Fruit fly (Drosophila melanogaster): ENCODE measurements around the gene ND-15.

ND-15 gene

DNA sequence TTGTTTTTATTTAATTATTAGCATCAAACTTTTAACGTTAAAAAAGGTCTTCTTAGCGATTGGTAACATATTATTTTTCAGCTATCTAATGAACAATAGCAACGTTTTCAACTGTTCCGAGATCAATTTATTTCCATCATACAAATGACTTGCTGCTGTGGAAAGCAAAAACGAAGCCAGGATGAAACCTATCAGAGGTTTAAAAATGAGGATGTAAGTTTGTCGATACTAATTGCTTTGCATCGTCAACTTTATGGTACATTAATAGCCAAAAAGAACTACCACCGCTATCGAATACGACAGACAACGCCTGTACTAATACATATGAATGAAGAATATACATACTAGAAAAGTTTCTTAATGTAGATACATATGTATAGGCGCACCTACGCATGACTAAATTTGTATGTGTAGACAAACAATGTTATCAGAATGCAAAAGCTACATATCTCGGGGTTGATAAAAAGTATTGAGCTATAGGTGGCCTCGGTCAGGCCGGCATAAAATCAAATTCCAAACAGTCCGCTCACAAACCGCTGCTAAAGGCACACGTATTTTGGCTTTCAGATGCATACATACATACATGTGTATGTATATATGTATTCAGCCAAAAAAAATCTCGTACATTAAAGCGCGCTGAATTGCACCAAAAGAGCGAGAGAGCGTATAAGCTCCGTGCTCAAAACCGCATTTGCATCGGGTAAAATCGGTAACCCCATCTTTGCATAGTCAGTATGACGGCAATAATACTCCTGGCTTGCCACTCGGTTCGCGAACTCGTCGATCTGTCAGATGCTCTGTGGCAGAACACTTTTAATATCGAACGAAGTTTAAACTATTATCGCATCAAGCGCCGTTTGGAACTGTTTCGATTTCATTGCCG lies 42.4 kb upstream of the ND-15 start (continued):
- TF ChIP-seq CG9437 (GFP tag; optimal IDR thresholded peaks at IDR 0.05), result no peak
- no peak for TF ChIP-seq twi (tag; optimal IDR thresholded peaks at IDR 0.05)
- TF ChIP-seq HLH54F (GFP tag; optimal IDR thresholded peaks at IDR 0.05), result no peak
- no peak for TF ChIP-seq pnt (GFP tag; optimal IDR thresholded peaks at IDR 0.05)
- 0 out of 2 replicates have a peak, but pooled peaks have one; percentile 11 for TF ChIP-seq bbx (GFP tag; IDR thresholded peaks at IDR 0.05; ENCODE audit: partially characterized antibody)
- TF ChIP-seq CG15696 (tag; optimal IDR thresholded peaks at IDR 0.05), result no peak
- no peak for TF ChIP-seq lov (optimal IDR thresholded peaks at IDR 0.05)
- no peak for TF ChIP-seq lov (GFP tag; IDR thresholded peaks at IDR 0.05)
- no peak for TF ChIP-seq CG3065 (GFP tag; optimal IDR thresholded peaks at IDR 0.05)
- no peak for TF ChIP-seq Meics (GFP tag; optimal IDR thresholded peaks at IDR 0.05)
- no peak for TF ChIP-seq CG1603 (tag; optimal IDR thresholded peaks at IDR 0.05)
- TF ChIP-seq Ptx1 (GFP tag; IDR thresholded peaks at IDR 0.05), result 0 out of 2 replicates have a peak, but pooled peaks have one; percentile 13
- TF ChIP-seq hth (optimal IDR thresholded peaks at IDR 0.05), result no peak
- TF ChIP-seq p53 (GFP tag; optimal IDR thresholded peaks at IDR 0.05), result no peak
- TF ChIP-seq Deaf1 (tag; optimal IDR thresholded peaks at IDR 0.05), result no peak
- no peak for TF ChIP-seq ato (GFP tag; IDR thresholded peaks at IDR 0.05; ENCODE audit: partially characterized antibody)
- peak; percentile 24; the same call in 1 of the 3 replicates for TF ChIP-seq ci (GFP tag; IDR thresholded peaks at IDR 0.05)
- peak; percentile 24 for TF ChIP-seq sug (tag; optimal IDR thresholded peaks at IDR 0.05)
- peak in 1 of 2 experiments; percentile 88 for TF ChIP-seq Pdp1 (GFP tag; optimal IDR thresholded peaks at IDR 0.05)
- no peak for TF ChIP-seq Hr39 (optimal IDR thresholded peaks at IDR 0.05)
- TF ChIP-seq MESR4 (GFP tag; optimal IDR thresholded peaks at IDR 0.05), result no peak
- TF ChIP-seq Awh (GFP tag; IDR thresholded peaks at IDR 0.05), result no peak
- TF ChIP-seq vvl (GFP tag; IDR thresholded peaks at IDR 0.05), result no peak
- no peak for TF ChIP-seq CG2712 (tag; optimal IDR thresholded peaks at IDR 0.05)
- TF ChIP-seq Bdp1 (GFP tag; optimal IDR thresholded peaks at IDR 0.05), result no peak
- peak; percentile 33 for TF ChIP-seq CG2120 (GFP tag; optimal IDR thresholded peaks at IDR 0.05)
- TF ChIP-seq Opbp (GFP tag; IDR thresholded peaks at IDR 0.05; ENCODE audit: partially characterized antibody), result 0 out of 3 replicates have a peak, but pooled peaks have one; percentile 33
- no peak for TF ChIP-seq CG16863 (GFP tag; optimal IDR thresholded peaks at IDR 0.05)
- no peak for TF ChIP-seq zfh2 (GFP tag; optimal IDR thresholded peaks at IDR 0.05)
- TF ChIP-seq onecut (GFP tag; IDR thresholded peaks at IDR 0.05), result no peak
- peak; percentile 15 for TF ChIP-seq pita (GFP tag; optimal IDR thresholded peaks at IDR 0.05)
- TF ChIP-seq wdn (GFP tag; IDR thresholded peaks at IDR 0.05), result no peak
- TF ChIP-seq unc-4 (GFP tag; IDR thresholded peaks at IDR 0.05; ENCODE audit: partially characterized antibody), result peak; percentile 28; the same call in 1 of the 2 replicates
- TF ChIP-seq slbo (GFP tag; IDR thresholded peaks at IDR 0.05), result no peak
- TF ChIP-seq fd3F (GFP tag; optimal IDR thresholded peaks at IDR 0.05), result peak; percentile 8
- no peak for TF ChIP-seq CG2199 (GFP tag; IDR thresholded peaks at IDR 0.05)
- TF ChIP-seq CG13894 (tag; optimal IDR thresholded peaks at IDR 0.05), result peak; percentile 19
- no peak for TF ChIP-seq CG6689 (GFP tag; IDR thresholded peaks at IDR 0.05)
- peak; percentile 20 for TF ChIP-seq CG11504 (tag; optimal IDR thresholded peaks at IDR 0.05)
- TF ChIP-seq CG13287 (GFP tag; IDR thresholded peaks at IDR 0.05; ENCODE audit: partially characterized antibody), result 0 out of 2 replicates have a peak, but pooled peaks have one; percentile 18
- TF ChIP-seq CG7556 (GFP tag; optimal IDR thresholded peaks at IDR 0.05), result no peak
- no peak for TF ChIP-seq gcm2 (GFP tag; optimal IDR thresholded peaks at IDR 0.05)
- TF ChIP-seq CG10654 (GFP tag; optimal IDR thresholded peaks at IDR 0.05), result no peak
- TF ChIP-seq exex (tag; optimal IDR thresholded peaks at IDR 0.05), result peak; percentile 21
- TF ChIP-seq Bteb2 (GFP tag; optimal IDR thresholded peaks at IDR 0.05), result no peak
- 0 out of 3 replicates have a peak, but pooled peaks have one; percentile 24 for TF ChIP-seq Dbx (GFP tag; IDR thresholded peaks at IDR 0.05)
- TF ChIP-seq H2.0 (GFP tag; IDR thresholded peaks at IDR 0.05), result no peak
- no peak for TF ChIP-seq CG18599 (GFP tag; optimal IDR thresholded peaks at IDR 0.05)
- peak in 1 of 3 experiments; percentile 29 for TF ChIP-seq lola (GFP tag; optimal IDR thresholded peaks at IDR 0.05)
